Fruit fly (Drosophila melanogaster) whole organism, prepupa: ENCODE measurements around the gene CG31102.

Experiments used
- CG10631 ChIP-seq: fragments of 200-800 bp; sonication (Bioruptor generic); optimal IDR thresholded peaks from 2 replicates; lab custom pipeline; 2016; ENCODE audit warnings: missing biosample characterization, missing genetic modification characterization
- CG11294 ChIP-seq: fragments of 200-800 bp; sonication (Bioruptor generic); IDR thresholded peaks from 2 replicates; pipeline ENCODE4 v1.3.6; 2022; ENCODE audit warnings: missing biosample characterization, missing genetic modification characterization
- CG11902 ChIP-seq: fragments of 200-800 bp; sonication (Bioruptor generic); optimal IDR thresholded peaks from 3 replicates; lab custom pipeline; 2016; ENCODE audit warnings: missing biosample characterization, missing genetic modification characterization
- CG3032 ChIP-seq: fragments of 200-800 bp; optimal IDR thresholded peaks from 2 replicates; lab custom pipeline; 2019; ENCODE audit warnings: missing biosample characterization, mild to moderate bottlenecking, missing genetic modification characterization, moderate library complexity
- CG34406 ChIP-seq: fragments of 200-800 bp; sonication (Bioruptor generic); optimal IDR thresholded peaks from 3 replicates; lab custom pipeline; 2016; ENCODE audit warnings: missing biosample characterization, missing genetic modification characterization
- CG3919 ChIP-seq: fragments of 200-800 bp; sonication (Bioruptor generic); optimal IDR thresholded peaks from 3 replicates; lab custom pipeline; 2016; ENCODE audit warnings: missing biosample characterization, missing genetic modification characterization
- CG4318 ChIP-seq: fragments of 200-800 bp; sonication (Bioruptor generic); optimal IDR thresholded peaks from 3 replicates; lab custom pipeline; 2017; ENCODE audit warnings: missing biosample characterization, mild to moderate bottlenecking, missing genetic modification characterization
- CG8119 ChIP-seq: fragments of 200-800 bp; sonication (Bioruptor generic); IDR thresholded peaks from 3 replicates; pipeline ENCODE4 v1.3.6; 2022; ENCODE audit warnings: missing biosample characterization, missing genetic modification characterization
- CG8319 ChIP-seq: fragments of 200-800 bp; sonication (Bioruptor generic); optimal IDR thresholded peaks from 3 replicates; lab custom pipeline; 2016; ENCODE audit warnings: missing biosample characterization, missing genetic modification characterization
- CG8632 ChIP-seq: fragments of 200-800 bp; sonication (Bioruptor generic); optimal IDR thresholded peaks from 3 replicates; lab custom pipeline; 2016; ENCODE audit warnings: missing biosample characterization, missing genetic modification characterization
- CG9139 ChIP-seq: fragments of 200-800 bp; sonication (Bioruptor generic); optimal IDR thresholded peaks from 3 replicates; lab custom pipeline; 2017; ENCODE audit warnings: missing biosample characterization, mild to moderate bottlenecking, missing genetic modification characterization
- Eip75B ChIP-seq: fragments of 200-800 bp; sonication (Bioruptor generic); optimal IDR thresholded peaks from 3 replicates; lab custom pipeline; 2016; ENCODE audit warnings: missing biosample characterization, missing genetic modification characterization
- Eip78C ChIP-seq: fragments of 200-800 bp; sonication (Bioruptor generic); peaks from one replicate; lab custom pipeline; 2016; ENCODE audit warnings: missing biosample characterization, missing genetic modification characterization
- Eip93F ChIP-seq: fragments of 200-800 bp; sonication (Bioruptor generic); optimal IDR thresholded peaks from 2 replicates; lab custom pipeline; 2016; ENCODE audit warnings: missing biosample characterization, mild to moderate bottlenecking, missing genetic modification characterization
- Ets96B ChIP-seq: fragments of 200-800 bp; optimal IDR thresholded peaks from 2 replicates; lab custom pipeline; 2019; ENCODE audit warnings: missing biosample characterization, mild to moderate bottlenecking, missing genetic modification characterization, moderate library complexity
- Hr38 ChIP-seq: sonication (Bioruptor generic); optimal IDR thresholded peaks from 2 replicates; lab custom pipeline; 2016; ENCODE audit warnings: missing biosample characterization, missing genetic modification characterization
- Hr4 ChIP-seq: fragments of 200-800 bp; sonication (Bioruptor generic); optimal IDR thresholded peaks from 3 replicates; lab custom pipeline; 2016; ENCODE audit warnings: missing biosample characterization, missing genetic modification characterization
- Lpt ChIP-seq: fragments of 200-800 bp; sonication (Bioruptor generic); optimal IDR thresholded peaks from 3 replicates; lab custom pipeline; 2016; ENCODE audit warnings: missing biosample characterization, missing genetic modification characterization
- OdsH ChIP-seq: fragments of 200-800 bp; sonication (Bioruptor generic); optimal IDR thresholded peaks from 3 replicates; lab custom pipeline; 2016; ENCODE audit warnings: missing biosample characterization, missing genetic modification characterization
- Sox14 ChIP-seq: fragments of 200-800 bp; sonication (Bioruptor generic); optimal IDR thresholded peaks from 3 replicates; lab custom pipeline; 2016; ENCODE audit warnings: missing biosample characterization, missing genetic modification characterization
- acj6 ChIP-seq: fragments of 200-800 bp; sonication (Bioruptor generic); optimal IDR thresholded peaks from 3 replicates; lab custom pipeline; 2016; ENCODE audit warnings: missing biosample characterization, missing genetic modification characterization
- cyc ChIP-seq: fragments of 200-800 bp; sonication (Bioruptor generic); optimal IDR thresholded peaks from 3 replicates; lab custom pipeline; 2016; ENCODE audit warnings: missing biosample characterization, missing genetic modification characterization
- dac ChIP-seq: fragments of 200-800 bp; sonication (Bioruptor generic); optimal IDR thresholded peaks from 2 replicates; lab custom pipeline; 2017; ENCODE audit warnings: missing biosample characterization, mild to moderate bottlenecking, missing genetic modification characterization
- eg ChIP-seq: fragments of 200-800 bp; sonication (Bioruptor generic); IDR thresholded peaks from 3 replicates; pipeline ENCODE4 v1.3.6; 2022; ENCODE audit warnings: missing biosample characterization, missing genetic modification characterization
- esn ChIP-seq: fragments of 200-800 bp; sonication (Bioruptor generic); optimal IDR thresholded peaks from 2 replicates; lab custom pipeline; 2016; ENCODE audit warnings: missing biosample characterization, mild to moderate bottlenecking, missing genetic modification characterization, moderate library complexity
- fd59A ChIP-seq: fragments of 200-800 bp; sonication (Bioruptor generic); optimal IDR thresholded peaks from 2 replicates; lab custom pipeline; 2017; ENCODE audit warnings: missing biosample characterization, mild to moderate bottlenecking, missing genetic modification characterization, missing genetic modification reagents
- fkh ChIP-seq: fragments of 200-800 bp; sonication (Bioruptor generic); optimal IDR thresholded peaks from 3 replicates; lab custom pipeline; 2017; ENCODE audit warnings: missing biosample characterization, mild to moderate bottlenecking, missing genetic modification characterization, moderate library complexity
- lz ChIP-seq: fragments of 200-800 bp; sonication (Bioruptor generic); optimal IDR thresholded peaks from 3 replicates; lab custom pipeline; 2016; ENCODE audit warnings: missing biosample characterization, missing genetic modification characterization
- spab ChIP-seq: fragments of 200-800 bp; sonication (Bioruptor generic); optimal IDR thresholded peaks from 2 replicates; lab custom pipeline; 2017; ENCODE audit warnings: missing biosample characterization, mild to moderate bottlenecking, missing genetic modification characterization, missing genetic modification reagents
- ss ChIP-seq, 2 experiments: fragments of 200-800 bp; sonication (Bioruptor generic); optimal IDR thresholded peaks; 2 replicates in 1 of 2; 3 replicates in 1 of 2; lab custom pipeline; 2017 to 2018; ENCODE audit warnings: mild to moderate bottlenecking in 2 of 2, missing biosample characterization in 2 of 2, missing genetic modification characterization in 2 of 2, moderate library complexity in 1 of 2
- svp ChIP-seq: fragments of 200-800 bp; sonication (Bioruptor generic); peaks from one replicate; lab custom pipeline; 2016; ENCODE audit warnings: missing biosample characterization, missing genetic modification characterization
- topi ChIP-seq: fragments of 200-800 bp; sonication (Bioruptor generic); optimal IDR thresholded peaks from 3 replicates; lab custom pipeline; 2016; ENCODE audit warnings: missing biosample characterization, missing genetic modification characterization
- vri ChIP-seq: fragments of 200-800 bp; sonication (Bioruptor generic); optimal IDR thresholded peaks from 3 replicates; lab custom pipeline; 2016; ENCODE audit warnings: missing biosample characterization, mild to moderate bottlenecking, missing genetic modification characterization

The CG31102 gene

dm6 chr3R:25320051-25320705 lies 24.8 kb upstream of the CG31102 start, which contains the start of gene CG10560:
Gene CG10560 (minus strand): TSS chr3R:25320101.
- TF ChIP-seq Sox14 (GFP tag; lab: Kevin White, UChicago) (no peak), CG4318 (GFP tag; lab: Kevin White, UChicago) (no peak), CG3919 (no peak), vri (no peak), esn (GFP tag; lab: Kevin White, UChicago) (no peak)

dm6 chr3R:25318011-25318410 lies 22.6 kb upstream of the CG31102 start, which contains the start of gene CG10553:
Gene CG10553 (minus strand): TSS chr3R:25318111.
- TF ChIP-seq Eip78C, result no peak
- no peak for TF ChIP-seq fd59A (GFP tag; lab: Kevin White, UChicago)
- TF ChIP-seq eg (GFP tag; lab: Robert Waterston, UW), result no peak

DNA sequence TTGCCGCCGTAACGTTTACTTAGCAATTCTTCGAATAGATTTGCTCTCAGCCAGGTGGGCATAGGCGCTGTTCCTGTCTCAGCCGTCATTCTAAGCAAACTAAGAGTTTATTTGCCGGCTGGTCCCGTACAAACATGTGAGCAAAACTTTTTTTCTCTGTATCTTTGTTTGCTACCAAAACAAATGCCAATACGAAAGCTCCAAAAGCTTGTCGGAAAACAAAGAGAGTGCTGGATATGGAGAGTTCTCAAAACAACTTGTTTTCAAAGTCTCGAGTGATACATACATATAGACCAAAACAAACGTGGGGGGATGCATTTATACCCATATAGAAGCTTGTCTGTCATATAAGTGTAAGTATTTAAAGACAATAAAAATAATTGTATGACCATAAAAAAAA lies 20.6 kb upstream of the CG31102 start, which contains the start of gene CG10559:
CG10559 (minus strand) TSS at position 101 of the 400 bp plus-strand sequence.
- TF ChIP-seq fkh, result peak; percentile 45
- no peak for TF ChIP-seq OdsH

DNA sequence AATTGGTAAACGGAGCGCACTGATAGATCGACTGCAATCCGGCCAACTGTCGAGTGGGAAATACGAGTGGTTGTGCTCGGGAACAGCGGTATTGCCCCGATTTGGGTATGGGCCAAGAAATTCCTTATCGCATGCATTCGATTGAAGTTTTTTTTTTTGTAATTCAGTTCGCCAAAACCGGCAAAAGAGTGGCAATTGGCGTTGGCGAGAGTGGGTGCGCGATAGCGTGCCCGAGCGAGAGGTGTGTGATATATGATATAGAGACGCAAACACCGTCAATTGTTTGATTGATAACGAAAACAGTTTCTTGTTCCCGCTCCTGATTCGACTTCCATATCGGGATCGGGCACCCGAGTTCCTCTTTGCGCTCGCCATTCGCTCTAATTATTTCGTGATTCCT lies 18.4 kb upstream of the CG31102 start, which contains the start of gene CG31087:
CG31087 (minus strand) TSS at position 63 of the 400 bp plus-strand sequence.
- TF ChIP-seq vri (peak; percentile 55), acj6 (GFP tag; lab: Kevin White, UChicago) (no peak)

DNA sequence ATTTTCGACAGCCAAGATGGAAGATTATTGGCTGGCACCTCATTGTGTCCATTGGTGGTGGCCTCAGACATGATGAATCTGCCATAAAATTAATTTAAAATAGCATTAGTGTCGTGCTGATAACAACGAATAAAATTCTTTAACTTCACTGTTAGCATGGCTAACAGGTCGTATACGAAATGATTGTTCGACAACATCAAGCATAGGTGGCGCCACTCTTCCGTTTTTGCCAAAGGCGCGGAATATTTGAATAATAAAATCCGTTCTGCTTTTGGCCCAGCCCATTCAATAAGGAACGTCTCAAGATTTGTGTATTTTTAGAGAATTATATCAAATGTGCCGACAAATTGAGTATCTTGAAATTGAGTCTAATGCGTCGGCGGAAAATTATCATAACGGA lies 17.2 kb upstream of the CG31102 start:
- TF ChIP-seq CG3032 (no peak), eg (GFP tag; lab: Robert Waterston, UW) (no peak), dac (GFP tag; lab: Kevin White, UChicago) (no peak), CG4318 (GFP tag; lab: Kevin White, UChicago) (no peak), CG9139 (GFP tag; lab: Kevin White, UChicago) (no peak), Lpt (GFP tag; lab: Kevin White, UChicago) (no peak), Hr4 (GFP tag; lab: Kevin White, UChicago) (no peak), CG11902 (GFP tag; lab: Kevin White, UChicago) (no peak), lz (GFP tag; lab: Kevin White, UChicago) (no peak), topi (GFP tag; lab: Kevin White, UChicago) (no peak), Ets96B (tag; lab: Kevin White, UChicago) (no peak), CG34406 (GFP tag; lab: Kevin White, UChicago) (no peak), Hr38 (GFP tag; lab: Kevin White, UChicago) (no peak), Eip75B (GFP tag; lab: Kevin White, UChicago) (no peak), CG8632 (GFP tag; lab: Kevin White, UChicago) (no peak), CG8119 (GFP tag; lab: Robert Waterston, UW) (no peak), cyc (GFP tag; lab: Kevin White, UChicago) (no peak)

DNA sequence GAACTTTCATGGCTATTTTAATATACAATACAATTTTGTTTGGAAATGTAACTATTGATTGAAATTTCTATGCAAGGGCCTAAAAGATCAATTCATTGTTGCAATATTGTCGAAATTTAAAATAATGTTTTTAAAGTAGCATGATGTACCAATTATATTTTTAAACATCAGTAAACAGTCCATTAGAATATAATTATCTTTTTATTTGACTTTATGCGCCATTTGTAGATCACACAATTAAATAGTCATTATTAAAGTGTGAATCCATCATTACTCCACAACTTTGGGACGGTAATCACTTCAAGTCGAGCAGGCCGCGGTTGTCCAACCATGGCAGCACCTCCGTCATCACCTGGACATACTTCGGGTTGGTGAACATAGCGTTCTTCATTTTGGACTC lies 15.4 kb upstream of the CG31102 start, which contains the start of gene CG31099:
CG31099 (minus strand) TSS at position 101 of the 400 bp plus-strand sequence.
- TF ChIP-seq CG8319 (GFP tag; lab: Kevin White, UChicago) (no peak), CG11294 (GFP tag; lab: Robert Waterston, UW) (no peak), Ets96B (tag; lab: Kevin White, UChicago) (no peak), CG10631 (GFP tag; lab: Kevin White, UChicago) (no peak), ss (GFP tag; optimal IDR thresholded peaks at IDR 0.05; lab: Kevin White, UChicago) (no peak), svp (GFP tag; lab: Kevin White, UChicago) (no peak), CG4318 (GFP tag; lab: Kevin White, UChicago) (no peak), Eip93F (no peak), spab (GFP tag; lab: Kevin White, UChicago) (no peak), cyc (GFP tag; lab: Kevin White, UChicago) (no peak), CG3919 (no peak)
